Worm (Caenorhabditis elegans) whole organism, L3 larva: ENCODE data around the gene cchl-1.

Experiments used
- aly-2 ChIP-seq: fragments of 150-350 bp; optimal IDR thresholded peaks from 2 replicates; lab custom pipeline; 2014; ENCODE audit warnings: missing biosample characterization, missing genetic modification characterization
- daf-12 ChIP-seq: fragments of 150-350 bp; optimal IDR thresholded peaks from 2 replicates; lab custom pipeline; 2014; ENCODE audit warnings: missing biosample characterization, missing genetic modification reagents, missing genetic modification characterization
- nhr-11 ChIP-seq: fragments of 150-350 bp; optimal IDR thresholded peaks from 2 replicates; lab custom pipeline; 2014; ENCODE audit warnings: missing biosample characterization, missing genetic modification characterization

DNA sequence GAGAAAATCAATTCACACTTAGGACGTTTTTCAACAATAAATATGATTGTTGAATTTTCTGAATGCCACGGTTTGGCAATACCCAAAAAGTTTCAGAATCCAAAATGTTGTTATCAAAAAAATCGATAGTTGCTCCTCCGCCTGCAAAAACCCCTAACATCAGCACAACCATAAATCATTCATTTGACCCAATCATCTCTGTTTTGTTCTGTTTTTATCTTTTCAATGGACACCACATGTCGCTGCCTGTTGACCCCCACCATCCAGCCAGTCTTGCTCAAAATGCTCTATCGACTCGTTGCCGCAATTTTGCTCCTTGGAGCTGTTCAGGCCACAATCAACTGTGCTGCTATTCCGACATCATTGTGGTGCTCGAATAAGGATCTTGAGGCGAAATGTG is 48.2 kb downstream of the cchl-1 start, which contains the start of gene F37H8.5:
- no peak for TF ChIP-seq nhr-11
- TF ChIP-seq aly-2 (tag; lab: Kevin White, UChicago) = no peak
- no peak for TF ChIP-seq daf-12 (tag; lab: Kevin White, UChicago)
